Worm (Caenorhabditis elegans) whole organism, L4 larva: ENCODE data around the gene kcnl-1.

Experiments
- aha-1 ChIP-seq: fragments of 150-350 bp; peaks from one replicate; lab custom pipeline; 2014; ENCODE audit warnings: missing biosample characterization, missing genetic modification characterization
- dmd-6 ChIP-seq: fragments of 200-800 bp; sonication (Bioruptor generic); IDR thresholded peaks from 2 replicates; pipeline ENCODE4 v1.3.6; 2022; ENCODE audit warnings: missing genetic modification reagents, missing genetic modification characterization, missing compliant biosample characterization
- dmd-8 ChIP-seq: fragments of 200-800 bp; sonication (Bioruptor generic); IDR thresholded peaks from 2 replicates; pipeline ENCODE4 v1.3.6; 2022; ENCODE audit warnings: missing genetic modification characterization, missing compliant biosample characterization
- fos-1 ChIP-seq: fragments of 150-350 bp; optimal IDR thresholded peaks from 2 replicates; lab custom pipeline; 2014; ENCODE audit warnings: missing biosample characterization, missing genetic modification characterization
- lin-13 ChIP-seq: fragments of 150-350 bp; optimal IDR thresholded peaks from 2 replicates; lab custom pipeline; 2014; ENCODE audit warnings: missing biosample characterization, missing genetic modification reagents, missing genetic modification characterization
- lir-3 ChIP-seq: sonication (generic microtip); optimal IDR thresholded peaks from 2 replicates; lab custom pipeline; 2016; ENCODE audit warnings: mild to moderate bottlenecking, missing genetic modification characterization, missing compliant biosample characterization
- mdl-1 ChIP-seq, 2 experiments: fragments of 150-350 bp in 1 of 2; sonication (generic microtip) in 1 of 2; optimal IDR thresholded peaks; 2 replicates each; lab custom pipeline; 2014 to 2017; ENCODE audit warnings: missing biosample characterization in 2 of 2, missing genetic modification characterization in 2 of 2
- nhr-28 ChIP-seq: fragments of 150-350 bp; optimal IDR thresholded peaks from 2 replicates; lab custom pipeline; 2014; ENCODE audit warnings: missing biosample characterization, missing genetic modification characterization
- nhr-76 ChIP-seq: fragments of 150-350 bp; optimal IDR thresholded peaks from 2 replicates; lab custom pipeline; 2014; ENCODE audit warnings: missing biosample characterization, missing genetic modification characterization
- nhr-77 ChIP-seq: fragments of 150-350 bp; optimal IDR thresholded peaks from 2 replicates; lab custom pipeline; 2014; ENCODE audit warnings: missing biosample characterization, missing genetic modification characterization
- snpc-4 ChIP-seq: fragments of 150-350 bp; optimal IDR thresholded peaks from 2 replicates; lab custom pipeline; 2014; ENCODE audit warnings: missing biosample characterization, missing genetic modification characterization

DNA sequence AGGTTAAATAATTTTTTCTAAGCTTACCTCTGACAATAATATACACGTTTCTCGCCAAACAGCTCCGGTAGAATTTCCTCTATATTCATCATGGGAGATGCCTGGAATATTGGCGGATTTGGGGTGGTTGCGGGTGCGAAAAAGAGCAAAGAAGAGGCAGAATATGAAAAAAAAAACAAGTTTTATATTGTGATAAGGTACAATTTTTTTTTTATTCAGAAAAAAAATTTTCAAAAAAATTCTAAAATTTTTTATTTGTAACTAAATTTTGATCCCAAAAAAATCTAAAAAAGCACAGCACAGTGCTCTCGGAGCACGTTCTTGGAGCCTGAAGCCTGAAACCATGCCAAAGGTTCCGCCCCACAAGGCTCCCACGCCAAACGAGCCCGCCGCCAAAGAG lies 90.0 kb downstream of the kcnl-1 start, which contains the start of gene dmd-3:
- no peak for TF ChIP-seq fos-1
- TF ChIP-seq nhr-77 (tag; lab: Kevin White, UChicago): no peak
- TF ChIP-seq aha-1 (tag; lab: Kevin White, UChicago): peak; percentile 63
- TF ChIP-seq snpc-4: no peak
- TF ChIP-seq nhr-76 (tag; lab: Kevin White, UChicago): no peak
- no peak for TF ChIP-seq lin-13 (GFP tag; lab: Kevin White, UChicago)
- TF ChIP-seq lir-3 (tag; lab: Kevin White, UChicago): no peak
- no peak for TF ChIP-seq mdl-1 (tag; optimal IDR thresholded peaks at IDR 0.05; lab: Kevin White, UChicago)
- TF ChIP-seq nhr-28 (tag; lab: Kevin White, UChicago): no peak
- no peak for TF ChIP-seq dmd-8
- TF ChIP-seq dmd-6 (GFP tag; lab: Robert Waterston, UW): no peak
